Worm (Caenorhabditis elegans) whole organism, mixed stage, embryonic: Measurements from ENCODE around the gene grl-14.

ENCODE experiments used
- bed-3 ChIP-seq: fragments of 200-800 bp; sonication (Bioruptor generic); optimal IDR thresholded peaks from 3 replicates; lab custom pipeline; 2018; ENCODE audit warnings: mild to moderate bottlenecking, missing genetic modification characterization, moderate library complexity, missing compliant biosample characterization
- blmp-1 ChIP-seq: fragments of 150-350 bp; optimal IDR thresholded peaks from 2 replicates; lab custom pipeline; 2014; ENCODE audit warnings: missing biosample characterization, missing genetic modification characterization
- ceh-39 ChIP-seq: fragments of 150-350 bp; optimal IDR thresholded peaks from 2 replicates; lab custom pipeline; 2014; ENCODE audit warnings: missing biosample characterization, missing genetic modification characterization
- ceh-43 ChIP-seq: fragments of 200-800 bp; sonication (Bioruptor generic); optimal IDR thresholded peaks from 2 replicates; lab custom pipeline; 2018; ENCODE audit warnings: mild to moderate bottlenecking, missing genetic modification characterization, moderate library complexity, missing compliant biosample characterization
- ceh-83 ChIP-seq: fragments of 200-800 bp; sonication (Bioruptor generic); optimal IDR thresholded peaks from 2 replicates; lab custom pipeline; 2018; ENCODE audit warnings: mild to moderate bottlenecking, missing genetic modification characterization, missing compliant biosample characterization
- ces-1 ChIP-seq: fragments of 150-350 bp; optimal IDR thresholded peaks from 2 replicates; lab custom pipeline; 2014; ENCODE audit warnings: missing biosample characterization, missing genetic modification reagents, missing genetic modification characterization
- cnd-1 ChIP-seq: fragments of 200-800 bp; sonication (Bioruptor generic); optimal IDR thresholded peaks from 2 replicates; lab custom pipeline; 2018; ENCODE audit warnings: mild to moderate bottlenecking, missing genetic modification characterization, missing compliant biosample characterization
- drap-1 ChIP-seq: fragments of 200-800 bp; sonication (Bioruptor generic); optimal IDR thresholded peaks from 3 replicates; lab custom pipeline; 2018; ENCODE audit warnings: mild to moderate bottlenecking, missing genetic modification characterization, missing compliant biosample characterization
- elt-1 ChIP-seq: sonication (generic microtip); optimal IDR thresholded peaks from 2 replicates; lab custom pipeline; 2017; ENCODE audit warnings: missing genetic modification characterization, mild to moderate bottlenecking, missing compliant biosample characterization, antibody characterized with exemption, moderate library complexity, borderline replicate concordance; ENCODE audit not compliant: insufficient read depth
- elt-3 ChIP-seq: fragments of 150-350 bp; optimal IDR thresholded peaks from 2 replicates; lab custom pipeline; 2014; ENCODE audit warnings: missing biosample characterization, missing genetic modification characterization
- flh-1 ChIP-seq: fragments of 200-800 bp; sonication (Bioruptor generic); optimal IDR thresholded peaks from 2 replicates; lab custom pipeline; 2018; ENCODE audit warnings: mild to moderate bottlenecking, missing genetic modification characterization, moderate library complexity, missing compliant biosample characterization
- ham-2 ChIP-seq: fragments of 200-800 bp; sonication (Bioruptor generic); optimal IDR thresholded peaks from 2 replicates; lab custom pipeline; 2018; ENCODE audit warnings: mild to moderate bottlenecking, missing genetic modification characterization, missing compliant biosample characterization
- hlh-1 ChIP-seq: fragments of 150-350 bp; optimal IDR thresholded peaks from 2 replicates; lab custom pipeline; 2014; ENCODE audit warnings: missing biosample characterization, missing genetic modification reagents, missing genetic modification characterization
- lin-13 ChIP-seq: fragments of 150-350 bp; optimal IDR thresholded peaks from 2 replicates; lab custom pipeline; 2014; ENCODE audit warnings: missing biosample characterization, missing genetic modification characterization
- lin-32 ChIP-seq: fragments of 200-800 bp; sonication (Bioruptor generic); optimal IDR thresholded peaks from 2 replicates; lab custom pipeline; 2018; ENCODE audit warnings: mild to moderate bottlenecking, missing genetic modification characterization, missing compliant biosample characterization
- lsy-2 ChIP-seq: fragments of 150-350 bp; optimal IDR thresholded peaks from 2 replicates; lab custom pipeline; 2014; ENCODE audit warnings: missing biosample characterization, missing genetic modification characterization
- mab-5 ChIP-seq: fragments of 150-350 bp; optimal IDR thresholded peaks from 2 replicates; lab custom pipeline; 2014; ENCODE audit warnings: missing biosample characterization, missing genetic modification characterization
- mep-1 ChIP-seq: fragments of 150-350 bp; optimal IDR thresholded peaks from 2 replicates; lab custom pipeline; 2017; ENCODE audit warnings: missing biosample characterization, missing genetic modification reagents, missing genetic modification characterization, inconsistent platforms
- mls-2 ChIP-seq: sonication (generic microtip); optimal IDR thresholded peaks from 2 replicates; lab custom pipeline; 2016; ENCODE audit warnings: mild to moderate bottlenecking, missing genetic modification characterization, moderate library complexity, missing compliant biosample characterization
- nhr-12 ChIP-seq: fragments of 150-350 bp; optimal IDR thresholded peaks from 2 replicates; lab custom pipeline; 2014; ENCODE audit warnings: missing biosample characterization, missing genetic modification characterization
- nhr-2 ChIP-seq: fragments of 150-350 bp; optimal IDR thresholded peaks from 2 replicates; lab custom pipeline; 2014; ENCODE audit warnings: missing biosample characterization, missing genetic modification characterization
- nhr-237 ChIP-seq: fragments of 150-350 bp; optimal IDR thresholded peaks from 2 replicates; lab custom pipeline; 2014; ENCODE audit warnings: missing biosample characterization, missing genetic modification characterization
- nhr-28 ChIP-seq: fragments of 150-350 bp; optimal IDR thresholded peaks from 2 replicates; lab custom pipeline; 2014; ENCODE audit warnings: missing biosample characterization, missing genetic modification characterization
- nhr-76 ChIP-seq: sonication (generic microtip); optimal IDR thresholded peaks from 2 replicates; lab custom pipeline; 2017; ENCODE audit warnings: missing biosample characterization, missing genetic modification characterization
- pha-4 ChIP-seq: fragments of 150-350 bp; optimal IDR thresholded peaks from 2 replicates; lab custom pipeline; 2018; ENCODE audit warnings: missing biosample characterization, missing genetic modification reagents, missing genetic modification characterization
- sem-2 ChIP-seq: fragments of 200-800 bp; sonication (Bioruptor generic); optimal IDR thresholded peaks from 2 replicates; lab custom pipeline; 2018; ENCODE audit warnings: mild to moderate bottlenecking, missing genetic modification characterization, missing compliant biosample characterization
- snpc-4 ChIP-seq: fragments of 150-350 bp; optimal IDR thresholded peaks from 2 replicates; lab custom pipeline; 2014; ENCODE audit warnings: missing biosample characterization, missing genetic modification characterization
- sptf-1 ChIP-seq: sonication (generic microtip); optimal IDR thresholded peaks from 2 replicates; lab custom pipeline; 2017; ENCODE audit warnings: mild to moderate bottlenecking, missing genetic modification characterization, moderate library complexity, missing compliant biosample characterization
- tbx-8 ChIP-seq: fragments of 200-800 bp; sonication (Bioruptor generic); optimal IDR thresholded peaks from 2 replicates; lab custom pipeline; 2018; ENCODE audit warnings: mild to moderate bottlenecking, missing genetic modification characterization, moderate library complexity, missing compliant biosample characterization
- unc-120 ChIP-seq: sonication (generic microtip); optimal IDR thresholded peaks from 2 replicates; lab custom pipeline; 2017; ENCODE audit warnings: missing genetic modification characterization, missing compliant biosample characterization; ENCODE audit not compliant: poor library complexity, severe bottlenecking
- unc-39 ChIP-seq: fragments of 150-350 bp; optimal IDR thresholded peaks from 2 replicates; lab custom pipeline; 2014; ENCODE audit warnings: missing biosample characterization, missing genetic modification characterization
- unc-62 ChIP-seq: fragments of 150-350 bp; optimal IDR thresholded peaks from 2 replicates; lab custom pipeline; 2014; ENCODE audit warnings: missing biosample characterization, missing genetic modification reagents, missing genetic modification characterization
- ztf-11 ChIP-seq: fragments of 150-350 bp; optimal IDR thresholded peaks from 2 replicates; lab custom pipeline; 2014; ENCODE audit warnings: missing biosample characterization, missing genetic modification characterization

Gene grl-14

ce11 chrV:20824962-20825609 is at the start of gene grl-14, which contains the start of gene gcy-22:
Gene grl-14, plus strand, starts transcription at chrV:20825559.
Gene gcy-22, minus strand, starts transcription at chrV:20825062.
- TF ChIP-seq bed-3, result no peak
- TF ChIP-seq blmp-1 (tag; lab: Kevin White, UChicago), result no peak
- TF ChIP-seq elt-3 (tag; lab: Kevin White, UChicago), result no peak
- TF ChIP-seq pha-4 (tag; lab: Kevin White, UChicago), result no peak
- TF ChIP-seq ztf-11 (tag; lab: Kevin White, UChicago), result no peak
- no peak for TF ChIP-seq mab-5 (tag; lab: Kevin White, UChicago)
- TF ChIP-seq nhr-28, result no peak
- no peak for TF ChIP-seq ces-1 (GFP tag; lab: Kevin White, UChicago)
- TF ChIP-seq lin-32 (GFP tag; lab: Kevin White, UChicago), result no peak
- TF ChIP-seq unc-62 (GFP tag; lab: Kevin White, UChicago), result no peak
- TF ChIP-seq elt-1, result no peak
- no peak for TF ChIP-seq ham-2
- TF ChIP-seq mep-1 (tag; lab: Kevin White, UChicago), result no peak

- no peak for TF ChIP-seq nhr-2 (tag; lab: Kevin White, UChicago)
- no peak for TF ChIP-seq elt-1
- TF ChIP-seq snpc-4, result no peak
Measured at ce11 chrV:20776761-20777160, 48.6 kb upstream of the grl-14 start.

- peak; percentile 58 for TF ChIP-seq lsy-2
- no peak for TF ChIP-seq unc-39
- no peak for TF ChIP-seq nhr-12
- no peak for TF ChIP-seq ham-2
- TF ChIP-seq lin-13 (tag; lab: Kevin White, UChicago), result peak; percentile 48
- no peak for TF ChIP-seq nhr-76 (tag; lab: Kevin White, UChicago)
- peak; percentile 86 for TF ChIP-seq nhr-2 (tag; lab: Kevin White, UChicago)
- TF ChIP-seq hlh-1, result peak; percentile 80
- TF ChIP-seq elt-1, result no peak
- TF ChIP-seq cnd-1 (tag; lab: Kevin White, UChicago), result no peak
- peak; percentile 27 for TF ChIP-seq mab-5 (tag; lab: Kevin White, UChicago)
- peak; percentile 87 for TF ChIP-seq mep-1 (tag; lab: Kevin White, UChicago)
- peak; percentile 52 for TF ChIP-seq sptf-1 (tag; lab: Kevin White, UChicago)
- TF ChIP-seq sem-2 (GFP tag; lab: Kevin White, UChicago), result no peak
- no peak for TF ChIP-seq lin-32 (GFP tag; lab: Kevin White, UChicago)
- peak; percentile 95 for TF ChIP-seq ces-1 (GFP tag; lab: Kevin White, UChicago)
- TF ChIP-seq unc-62 (GFP tag; lab: Kevin White, UChicago), result peak; percentile 94
- TF ChIP-seq mls-2 (tag; lab: Kevin White, UChicago), result no peak
- no peak for TF ChIP-seq snpc-4
- TF ChIP-seq unc-120 (tag; lab: Kevin White, UChicago), result peak; percentile 88
- no peak for TF ChIP-seq drap-1 (GFP tag; lab: Kevin White, UChicago)
- TF ChIP-seq ceh-83, result no peak
- no peak for TF ChIP-seq tbx-8 (GFP tag; lab: Kevin White, UChicago)
- TF ChIP-seq ceh-39, result peak; percentile 28
- TF ChIP-seq elt-3 (tag; lab: Kevin White, UChicago), result peak; percentile 21
- no peak for TF ChIP-seq flh-1 (GFP tag; lab: Kevin White, UChicago)
- TF ChIP-seq nhr-237, result peak; percentile 88
Measured at ce11 chrV:20778257-20778697, 47.1 kb upstream of the grl-14 start.

ce11 chrV:20778886-20779285 is 46.5 kb upstream of the grl-14 start:
- TF ChIP-seq elt-1 (peak; percentile 15), ceh-43 (GFP tag; lab: Kevin White, UChicago) (no peak)
